Worm (Caenorhabditis elegans): ENCODE data around the gene srz-103.

Gene srz-103

ce11 chrV:16706549-16706948 lies 27.4 kb upstream of the srz-103 start, which contains the start of gene clec-9:
Gene clec-9, minus strand, starts transcription at chrV:16706649.
- TF ChIP-seq flt-1 (GFP tag; IDR thresholded peaks at IDR 0.05), result no peak
- TF ChIP-seq scrt-1 (GFP tag; IDR thresholded peaks at IDR 0.05), result no peak
- TF ChIP-seq B0310.2 (tag; optimal IDR thresholded peaks at IDR 0.05), result no peak
- no peak for TF ChIP-seq aly-1 (tag; optimal IDR thresholded peaks at IDR 0.05)
- TF ChIP-seq hmg-4 (GFP tag; optimal IDR thresholded peaks at IDR 0.05), result no peak
- no peak for TF ChIP-seq hmbx-1 (tag; optimal IDR thresholded peaks at IDR 0.05)
- no peak for TF ChIP-seq ets-7 (tag; optimal IDR thresholded peaks at IDR 0.05)
- no peak for TF ChIP-seq pes-1 (GFP tag; IDR thresholded peaks at IDR 0.05)

ce11 chrV:16699752-16700259 lies 20.7 kb upstream of the srz-103 start, which contains the start of gene Y70C5C.1:
Gene Y70C5C.1, plus strand, starts transcription at chrV:16700209.
- TF ChIP-seq ets-7 (tag; optimal IDR thresholded peaks at IDR 0.05) (no peak), hmg-4 (GFP tag; optimal IDR thresholded peaks at IDR 0.05) (no peak), tbx-37 (GFP tag; conservative IDR thresholded peaks at IDR 0.05) (no peak), tbx-11 (GFP tag; IDR thresholded peaks at IDR 0.05) (peak; percentile 68), hmbx-1 (tag; optimal IDR thresholded peaks at IDR 0.05) (peak; percentile 71), scrt-1 (GFP tag; IDR thresholded peaks at IDR 0.05) (no peak), sea-1 (GFP tag; conservative IDR thresholded peaks at IDR 0.05) (no peak), B0310.2 (tag; optimal IDR thresholded peaks at IDR 0.05) (no peak), tra-4 (tag; optimal IDR thresholded peaks at IDR 0.05) (no peak), F13C5.2 (tag; optimal IDR thresholded peaks at IDR 0.05) (no peak), ceh-13 (GFP tag; optimal IDR thresholded peaks at IDR 0.05) (no peak), ama-1 (optimal IDR thresholded peaks at IDR 0.05) (no peak), ceh-36 (tag; optimal IDR thresholded peaks at IDR 0.05) (peak; percentile 51), pes-1 (GFP tag; IDR thresholded peaks at IDR 0.05) (no peak; the same call in 1 of the 2 replicates), hnd-1 (tag; optimal IDR thresholded peaks at IDR 0.05) (peak; percentile 63), flt-1 (GFP tag; IDR thresholded peaks at IDR 0.05) (no peak), aly-1 (tag; optimal IDR thresholded peaks at IDR 0.05) (no peak)

ce11 chrV:16697178-16697577 lies 18.0 kb upstream of the srz-103 start, which contains the start of gene srw-41:
Gene srw-41, plus strand, starts transcription at chrV:16697478.
- no peak for TF ChIP-seq ets-7 (tag; optimal IDR thresholded peaks at IDR 0.05)
- TF ChIP-seq aly-1 (tag; optimal IDR thresholded peaks at IDR 0.05), result no peak
- TF ChIP-seq scrt-1 (GFP tag; IDR thresholded peaks at IDR 0.05), result no peak
- no peak for TF ChIP-seq tbx-11 (GFP tag; IDR thresholded peaks at IDR 0.05)
- TF ChIP-seq hmbx-1 (tag; optimal IDR thresholded peaks at IDR 0.05), result no peak
- TF ChIP-seq pes-1 (GFP tag; IDR thresholded peaks at IDR 0.05), result no peak
- no peak for TF ChIP-seq flt-1 (GFP tag; IDR thresholded peaks at IDR 0.05)
- no peak for TF ChIP-seq sea-1 (GFP tag; conservative IDR thresholded peaks at IDR 0.05)
- TF ChIP-seq hmg-4 (GFP tag; optimal IDR thresholded peaks at IDR 0.05), result no peak
- no peak for TF ChIP-seq hnd-1 (tag; optimal IDR thresholded peaks at IDR 0.05)
- no peak for TF ChIP-seq B0310.2 (tag; optimal IDR thresholded peaks at IDR 0.05)
- no peak for TF ChIP-seq tra-4 (tag; optimal IDR thresholded peaks at IDR 0.05)
- no peak for TF ChIP-seq F13C5.2 (tag; optimal IDR thresholded peaks at IDR 0.05)

ce11 chrV:16695499-16695898 lies 16.4 kb upstream of the srz-103 start:
- TF ChIP-seq ceh-36 (tag; optimal IDR thresholded peaks at IDR 0.05) (no peak), tbx-37 (GFP tag; conservative IDR thresholded peaks at IDR 0.05) (no peak), scrt-1 (GFP tag; IDR thresholded peaks at IDR 0.05) (no peak), B0310.2 (tag; optimal IDR thresholded peaks at IDR 0.05) (no peak), tra-4 (tag; optimal IDR thresholded peaks at IDR 0.05) (no peak), hmg-4 (GFP tag; optimal IDR thresholded peaks at IDR 0.05) (no peak), tbx-11 (GFP tag; IDR thresholded peaks at IDR 0.05) (no peak)

- no peak for TF ChIP-seq ceh-13 (GFP tag; optimal IDR thresholded peaks at IDR 0.05)
These were observed 15.4 kb upstream of the srz-103 start, which contains the start of gene srz-101 for ce11 chrV:16694538-16694937. Gene srz-101, plus strand, starts transcription at chrV:16694838.

ce11 chrV:16693732-16694131 lies 14.6 kb upstream of the srz-103 start, which contains the start of gene srw-42:
Gene srw-42, minus strand, starts transcription at chrV:16693832.
- no peak for TF ChIP-seq ceh-13 (GFP tag; optimal IDR thresholded peaks at IDR 0.05)
- TF ChIP-seq aly-1 (tag; optimal IDR thresholded peaks at IDR 0.05), result no peak
- TF ChIP-seq pes-1 (GFP tag; IDR thresholded peaks at IDR 0.05), result no peak
- no peak for TF ChIP-seq scrt-1 (GFP tag; IDR thresholded peaks at IDR 0.05)
- no peak for TF ChIP-seq hmbx-1 (tag; optimal IDR thresholded peaks at IDR 0.05)
- no peak for TF ChIP-seq tbx-11 (GFP tag; IDR thresholded peaks at IDR 0.05)
- TF ChIP-seq sea-1 (GFP tag; conservative IDR thresholded peaks at IDR 0.05), result no peak

ce11 chrV:16692988-16693387 lies 13.9 kb upstream of the srz-103 start:
- TF ChIP-seq aly-1 (tag; optimal IDR thresholded peaks at IDR 0.05) (no peak), tra-4 (tag; optimal IDR thresholded peaks at IDR 0.05) (no peak)

- no peak for TF ChIP-seq flt-1 (GFP tag; IDR thresholded peaks at IDR 0.05)
- TF ChIP-seq tra-4 (tag; optimal IDR thresholded peaks at IDR 0.05), result no peak
- TF ChIP-seq hnd-1 (tag; optimal IDR thresholded peaks at IDR 0.05), result no peak
- no peak for TF ChIP-seq B0310.2 (tag; optimal IDR thresholded peaks at IDR 0.05)
- TF ChIP-seq hmbx-1 (tag; optimal IDR thresholded peaks at IDR 0.05), result no peak
- no peak for TF ChIP-seq ets-7 (tag; optimal IDR thresholded peaks at IDR 0.05)
These were observed 8.1 kb upstream of the srz-103 start, which contains the start of gene srz-102 for ce11 chrV:16687227-16687626. Gene srz-102, plus strand, starts transcription at chrV:16687527.

- TF ChIP-seq tbx-11 (GFP tag; IDR thresholded peaks at IDR 0.05), result no peak
- no peak for TF ChIP-seq ama-1 (optimal IDR thresholded peaks at IDR 0.05)
- TF ChIP-seq tra-4 (tag; optimal IDR thresholded peaks at IDR 0.05), result no peak
- TF ChIP-seq tbx-37 (GFP tag; conservative IDR thresholded peaks at IDR 0.05), result no peak
- TF ChIP-seq ceh-13 (GFP tag; optimal IDR thresholded peaks at IDR 0.05), result no peak
- no peak for TF ChIP-seq ceh-36 (tag; optimal IDR thresholded peaks at IDR 0.05)
- no peak for TF ChIP-seq aly-1 (tag; optimal IDR thresholded peaks at IDR 0.05)
- TF ChIP-seq sea-1 (GFP tag; conservative IDR thresholded peaks at IDR 0.05), result no peak
- TF ChIP-seq ets-7 (tag; optimal IDR thresholded peaks at IDR 0.05), result no peak
- TF ChIP-seq hnd-1 (tag; optimal IDR thresholded peaks at IDR 0.05), result no peak
These were observed 6.6 kb upstream of the srz-103 start, which contains the start of gene srw-43 for ce11 chrV:16685725-16686124. Gene srw-43, plus strand, starts transcription at chrV:16686025.

Measured in whole organism, early embryonic.